Worm (Caenorhabditis elegans): Measurements from ENCODE around the gene F35C11.2.

F35C11.2 gene

ce11 chrII:8253160-8253793, 4.6 kb upstream of the F35C11.2 start, which contains the start of gene F35C11.5:
Gene F35C11.5 (plus strand): TSS chrII:8253743.
- TF ChIP-seq unc-62 (GFP tag; optimal IDR thresholded peaks at IDR 0.05) = no peak

ce11 chrII:8249710-8250109, 1.1 kb upstream of the F35C11.2 start:
- TF ChIP-seq unc-62 (GFP tag; optimal IDR thresholded peaks at IDR 0.05) = no peak

ce11 chrII:8246476-8246875, 2.2 kb downstream of the F35C11.2 start, which contains the start of gene F35C11.3:
Gene F35C11.3 (plus strand): TSS chrII:8246776.
- no peak for TF ChIP-seq unc-62 (GFP tag; optimal IDR thresholded peaks at IDR 0.05)

- TF ChIP-seq unc-62 (GFP tag; optimal IDR thresholded peaks at IDR 0.05) = no peak
These were observed 10.5 kb downstream of the F35C11.2 start, which contains the start of gene nlp-5 for ce11 chrII:8238155-8238554. Gene nlp-5 (plus strand): TSS chrII:8238455.

ce11 chrII:8232489-8232888, 16.1 kb downstream of the F35C11.2 start, which contains the start of gene M110.7:
Gene M110.7 (plus strand): TSS chrII:8232789.
- TF ChIP-seq unc-62 (GFP tag; optimal IDR thresholded peaks at IDR 0.05) = no peak

ce11 chrII:8230976-8231375, 17.7 kb downstream of the F35C11.2 start, which contains the start of gene M110.9:
Gene M110.9 (plus strand): TSS chrII:8231276.
- no peak for TF ChIP-seq unc-62 (GFP tag; optimal IDR thresholded peaks at IDR 0.05)

- no peak for TF ChIP-seq unc-62 (GFP tag; optimal IDR thresholded peaks at IDR 0.05)
These were observed 22.2 kb downstream of the F35C11.2 start for ce11 chrII:8226475-8226874.

ce11 chrII:8225914-8226313, 22.7 kb downstream of the F35C11.2 start:
- no peak for TF ChIP-seq unc-62 (GFP tag; optimal IDR thresholded peaks at IDR 0.05)

- TF ChIP-seq unc-62 (GFP tag; optimal IDR thresholded peaks at IDR 0.05) = no peak
These were observed 23.3 kb downstream of the F35C11.2 start for ce11 chrII:8225347-8225746.

- no peak for TF ChIP-seq unc-62 (GFP tag; optimal IDR thresholded peaks at IDR 0.05)
These were observed 24.0 kb downstream of the F35C11.2 start for ce11 chrII:8224623-8225022.

ce11 chrII:8223945-8224344, 24.7 kb downstream of the F35C11.2 start:
- TF ChIP-seq unc-62 (GFP tag; optimal IDR thresholded peaks at IDR 0.05) = no peak

- no peak for TF ChIP-seq unc-62 (GFP tag; optimal IDR thresholded peaks at IDR 0.05)
These were observed 25.2 kb downstream of the F35C11.2 start for ce11 chrII:8223422-8223821.

ce11 chrII:8222309-8223065, 26.1 kb downstream of the F35C11.2 start, which contains the start of gene dab-1:
Gene dab-1 (plus strand): TSS chrII:8222386.
- no peak for TF ChIP-seq unc-62 (GFP tag; optimal IDR thresholded peaks at IDR 0.05)

ce11 chrII:8220267-8220666, 28.4 kb downstream of the F35C11.2 start:
- no peak for TF ChIP-seq unc-62 (GFP tag; optimal IDR thresholded peaks at IDR 0.05)

- no peak for TF ChIP-seq unc-62 (GFP tag; optimal IDR thresholded peaks at IDR 0.05)
These were observed 30.4 kb downstream of the F35C11.2 start for ce11 chrII:8218266-8218665.

- no peak for TF ChIP-seq unc-62 (GFP tag; optimal IDR thresholded peaks at IDR 0.05)
These were observed 31.7 kb downstream of the F35C11.2 start, which contains the start of gene ifg-1 for ce11 chrII:8216922-8217321. Gene ifg-1 (plus strand): TSS chrII:8217222.

ce11 chrII:8216433-8216832, 32.2 kb downstream of the F35C11.2 start, which contains the start of gene M110.3:
Gene M110.3 (minus strand): TSS chrII:8216616.
- TF ChIP-seq unc-62 (GFP tag; optimal IDR thresholded peaks at IDR 0.05) = no peak

All from whole organism, dauer.